Worm (Caenorhabditis elegans) whole organism, L4 larva: ENCODE data around the gene F56H9.8.

Experiments used
- T20F7.1 ChIP-seq: fragments of 200-800 bp; sonication (Bioruptor generic); optimal IDR thresholded peaks from 2 replicates; lab custom pipeline; 2018; ENCODE audit warnings: mild to moderate bottlenecking, missing genetic modification characterization, missing compliant biosample characterization
- egl-27 ChIP-seq: sonication (generic microtip); optimal IDR thresholded peaks from 3 replicates; lab custom pipeline; 2017; ENCODE audit warnings: missing biosample characterization, missing genetic modification reagents, missing genetic modification characterization
- lin-13 ChIP-seq: fragments of 150-350 bp; optimal IDR thresholded peaks from 2 replicates; lab custom pipeline; 2014; ENCODE audit warnings: missing biosample characterization, missing genetic modification reagents, missing genetic modification characterization
- mdl-1 ChIP-seq, 2 experiments: fragments of 150-350 bp in 1 of 2; sonication (generic microtip) in 1 of 2; optimal IDR thresholded peaks; 2 replicates each; lab custom pipeline; 2014 to 2017; ENCODE audit warnings: missing biosample characterization in 2 of 2, missing genetic modification characterization in 2 of 2
- mxl-2 ChIP-seq: fragments of 200-800 bp; sonication (Bioruptor generic); conservative IDR thresholded peaks from 2 replicates; pipeline ENCODE4 v1.3.6; 2022; ENCODE audit warnings: missing genetic modification reagents, missing genetic modification characterization, missing compliant biosample characterization
- nhr-11 ChIP-seq: fragments of 150-350 bp; optimal IDR thresholded peaks from 2 replicates; lab custom pipeline; 2014; ENCODE audit warnings: missing biosample characterization, missing genetic modification characterization
- nhr-237 ChIP-seq: sonication (generic microtip); optimal IDR thresholded peaks from 2 replicates; lab custom pipeline; 2017; ENCODE audit warnings: missing biosample characterization, missing genetic modification characterization
- nhr-77 ChIP-seq: fragments of 150-350 bp; optimal IDR thresholded peaks from 2 replicates; lab custom pipeline; 2014; ENCODE audit warnings: missing biosample characterization, missing genetic modification characterization
- php-3 ChIP-seq: fragments of 200-800 bp; sonication (Bioruptor generic); IDR thresholded peaks from 2 replicates; pipeline ENCODE4 v1.3.6; 2022; ENCODE audit warnings: missing genetic modification reagents, missing genetic modification characterization, missing compliant biosample characterization
- skn-1 ChIP-seq: fragments of 150-350 bp; optimal IDR thresholded peaks from 2 replicates; lab custom pipeline; 2014; ENCODE audit warnings: missing biosample characterization, missing genetic modification characterization

- TF ChIP-seq nhr-11 (no peak), lin-13 (GFP tag; lab: Kevin White, UChicago) (no peak), nhr-237 (tag; lab: Kevin White, UChicago) (no peak), skn-1 (tag; lab: Kevin White, UChicago) (no peak), nhr-77 (tag; lab: Kevin White, UChicago) (no peak), php-3 (GFP tag; lab: Robert Waterston, UW) (no peak), egl-27 (tag; lab: Kevin White, UChicago) (no peak), mxl-2 (GFP tag; lab: Robert Waterston, UW) (no peak), T20F7.1 (GFP tag; lab: Kevin White, UChicago) (no peak), mdl-1 (tag; optimal IDR thresholded peaks at IDR 0.05; lab: Kevin White, UChicago) (no peak)
Measured at ce11 chrV:12633046-12633445, 11.6 kb upstream of the F56H9.8 start.
